Worm (Caenorhabditis elegans) whole organism, L1 larva: ENCODE measurements around the gene rpl-21.

Experiments used
- C04F5.9 ChIP-seq: sonication (generic microtip); optimal IDR thresholded peaks from 2 replicates; lab custom pipeline; 2016; ENCODE audit warnings: missing genetic modification characterization, missing compliant biosample characterization
- C34B4.2 ChIP-seq: sonication (generic microtip); optimal IDR thresholded peaks from 2 replicates; lab custom pipeline; 2017; ENCODE audit warnings: mild to moderate bottlenecking, missing genetic modification characterization, missing compliant biosample characterization
- F16B12.6 ChIP-seq: fragments of 150-350 bp; optimal IDR thresholded peaks from 2 replicates; lab custom pipeline; 2014; ENCODE audit warnings: missing biosample characterization, missing genetic modification characterization
- aha-1 ChIP-seq: fragments of 150-350 bp; optimal IDR thresholded peaks from 2 replicates; lab custom pipeline; 2014; ENCODE audit warnings: missing biosample characterization, missing genetic modification characterization
- alr-1 ChIP-seq: fragments of 200-800 bp; sonication (Bioruptor generic); optimal IDR thresholded peaks from 2 replicates; lab custom pipeline; 2018; ENCODE audit warnings: borderline replicate concordance, mild to moderate bottlenecking, missing genetic modification characterization, missing compliant biosample characterization
- aly-2 ChIP-seq: fragments of 150-350 bp; optimal IDR thresholded peaks from 2 replicates; lab custom pipeline; 2014; ENCODE audit warnings: missing biosample characterization, missing genetic modification characterization
- ama-1 ChIP-seq: fragments of 150-350 bp; optimal IDR thresholded peaks from 2 replicates; lab custom pipeline; 2014
- ceh-82 ChIP-seq, 3 experiments: fragments of 150-350 bp in 1 of 3; sonication (generic microtip) in 2 of 3; optimal IDR thresholded peaks; 2 replicates each; lab custom pipeline; 2014 to 2017; ENCODE audit warnings: missing biosample characterization in 3 of 3, missing genetic modification characterization in 3 of 3
- ceh-90 ChIP-seq: sonication (generic microtip); optimal IDR thresholded peaks from 2 replicates; lab custom pipeline; 2016; ENCODE audit warnings: missing genetic modification characterization, missing compliant biosample characterization
- dpl-1 ChIP-seq, 3 experiments: fragments of 150-350 bp in 2 of 3; sonication (generic microtip) in 1 of 3; optimal IDR thresholded peaks; 2 replicates each; lab custom pipeline; 2014 to 2017; ENCODE audit warnings: missing biosample characterization in 3 of 3, missing genetic modification characterization in 3 of 3, missing genetic modification reagents in 3 of 3
- efl-1 ChIP-seq, 4 experiments: fragments of 150-350 bp; optimal IDR thresholded peaks in 3 of 4; peaks in 1 of 4; 1 replicate in 1 of 4; 2 replicates in 3 of 4; lab custom pipeline; 2014; ENCODE audit warnings: missing biosample characterization in 2 of 4, missing genetic modification characterization in 2 of 4, missing genetic modification reagents in 2 of 4
- efl-3 ChIP-seq: fragments of 200-800 bp; sonication (Bioruptor generic); optimal IDR thresholded peaks from 2 replicates; lab custom pipeline; 2018; ENCODE audit warnings: mild to moderate bottlenecking, missing genetic modification characterization, missing compliant biosample characterization
- egl-13 ChIP-seq: sonication (generic microtip); optimal IDR thresholded peaks from 2 replicates; lab custom pipeline; 2016; ENCODE audit warnings: missing genotype, missing genetic modification reagents, missing genetic modification characterization, missing compliant biosample characterization
- elt-2 ChIP-seq: sonication (generic microtip); optimal IDR thresholded peaks from 2 replicates; lab custom pipeline; 2016; ENCODE audit warnings: missing genetic modification characterization, mild to moderate bottlenecking, inconsistent platforms, missing compliant biosample characterization, missing genetic modification reagents
- elt-3 ChIP-seq, 6 experiments: fragments of 150-350 bp in 1 of 6; sonication (generic microtip); optimal IDR thresholded peaks; 2 replicates each; lab custom pipeline; 2017 to 2018; ENCODE audit warnings: missing biosample characterization in 6 of 6, missing genetic modification characterization in 6 of 6, inconsistent platforms in 1 of 6
- ets-5 ChIP-seq: fragments of 200-800 bp; sonication (Bioruptor generic); IDR thresholded peaks from 2 replicates; pipeline ENCODE4 v1.3.6; 2022; ENCODE audit warnings: missing genetic modification characterization, missing compliant biosample characterization
- grh-1 ChIP-seq: fragments of 200-800 bp; sonication (Bioruptor generic); IDR thresholded peaks from 2 replicates; pipeline ENCODE4 v1.3.6; 2022; ENCODE audit warnings: missing genetic modification reagents, missing genetic modification characterization, missing compliant biosample characterization
- hlh-17 ChIP-seq: fragments of 200-800 bp; sonication (Bioruptor generic); optimal IDR thresholded peaks from 2 replicates; lab custom pipeline; 2018; ENCODE audit warnings: missing genetic modification characterization, mild to moderate bottlenecking, missing compliant biosample characterization, moderate library complexity, borderline replicate concordance
- hpl-2 ChIP-seq: fragments of 150-350 bp; optimal IDR thresholded peaks from 2 replicates; lab custom pipeline; 2014; ENCODE audit warnings: missing biosample characterization, missing genetic modification reagents, missing genetic modification characterization
- isw-1 ChIP-seq: fragments of 200-800 bp; sonication (Bioruptor generic); IDR thresholded peaks from 2 replicates; pipeline ENCODE4 v1.3.6; 2022; ENCODE audit warnings: missing genetic modification characterization, missing compliant biosample characterization
- lin-13 ChIP-seq: fragments of 150-350 bp; optimal IDR thresholded peaks from 2 replicates; lab custom pipeline; 2014; ENCODE audit warnings: missing biosample characterization, missing genetic modification reagents, missing genetic modification characterization
- lin-15B ChIP-seq: fragments of 150-350 bp; sonication (generic microtip); optimal IDR thresholded peaks from 3 replicates; lab custom pipeline; 2014; ENCODE audit warnings: missing biosample characterization, missing genetic modification characterization
- lin-35 ChIP-seq, 2 experiments: fragments of 150-350 bp; optimal IDR thresholded peaks; 2 replicates each; lab custom pipeline; 2014; ENCODE audit warnings: missing biosample characterization in 2 of 2, missing genetic modification characterization in 2 of 2, missing genetic modification reagents in 2 of 2
- lsy-2 ChIP-seq, 2 experiments: fragments of 150-350 bp; optimal IDR thresholded peaks; 2 replicates each; lab custom pipeline; 2014; ENCODE audit warnings: missing biosample characterization in 2 of 2, missing genetic modification characterization in 2 of 2
- mab-9 ChIP-seq: fragments of 200-800 bp; sonication (Bioruptor generic); IDR thresholded peaks from 2 replicates; pipeline ENCODE4 v1.3.6; 2022; ENCODE audit warnings: missing genetic modification reagents, missing genetic modification characterization, missing compliant biosample characterization
- mep-1 ChIP-seq: fragments of 150-350 bp; optimal IDR thresholded peaks from 2 replicates; lab custom pipeline; 2014; ENCODE audit warnings: missing biosample characterization, missing genetic modification characterization
- nhr-11 ChIP-seq: fragments of 150-350 bp; optimal IDR thresholded peaks from 2 replicates; lab custom pipeline; 2014; ENCODE audit warnings: missing biosample characterization, missing genetic modification characterization
- nhr-19 ChIP-seq: fragments of 200-800 bp; sonication (Bioruptor generic); conservative IDR thresholded peaks from 2 replicates; pipeline ENCODE4 v1.3.6; 2022; ENCODE audit warnings: missing genetic modification characterization, missing compliant biosample characterization
- nhr-20 ChIP-seq: sonication (generic microtip); optimal IDR thresholded peaks from 2 replicates; lab custom pipeline; 2016; ENCODE audit warnings: mild to moderate bottlenecking, missing genetic modification characterization, missing compliant biosample characterization
- nhr-28 ChIP-seq: fragments of 150-350 bp; optimal IDR thresholded peaks from 2 replicates; lab custom pipeline; 2014; ENCODE audit warnings: missing biosample characterization, missing genetic modification characterization
- nhr-71 ChIP-seq: sonication (generic microtip); optimal IDR thresholded peaks from 2 replicates; lab custom pipeline; 2016; ENCODE audit warnings: mild to moderate bottlenecking, missing genetic modification characterization, moderate library complexity, missing compliant biosample characterization
- nhr-76 ChIP-seq: sonication (generic microtip); optimal IDR thresholded peaks from 2 replicates; lab custom pipeline; 2017; ENCODE audit warnings: missing biosample characterization, missing genetic modification characterization
- nhr-77 ChIP-seq: fragments of 150-350 bp; optimal IDR thresholded peaks from 2 replicates; lab custom pipeline; 2014; ENCODE audit warnings: missing biosample characterization, missing genetic modification characterization
- nhr-90 ChIP-seq: sonication (generic microtip); optimal IDR thresholded peaks from 2 replicates; lab custom pipeline; 2016; ENCODE audit warnings: mild to moderate bottlenecking, missing genetic modification characterization, missing compliant biosample characterization; ENCODE audit not compliant: poor library complexity
- pag-3 ChIP-seq: sonication (generic microtip); optimal IDR thresholded peaks from 2 replicates; lab custom pipeline; 2017; ENCODE audit warnings: missing genetic modification characterization, mild to moderate bottlenecking, missing compliant biosample characterization, antibody characterized with exemption, borderline replicate concordance; ENCODE audit not compliant: insufficient read depth
- rnt-1 ChIP-seq: sonication (generic microtip); optimal IDR thresholded peaks from 2 replicates; lab custom pipeline; 2016; ENCODE audit warnings: mild to moderate bottlenecking, missing genetic modification characterization, moderate library complexity, missing compliant biosample characterization
- sup-37 ChIP-seq: fragments of 200-800 bp; sonication (Bioruptor generic); optimal IDR thresholded peaks from 2 replicates; lab custom pipeline; 2018; ENCODE audit warnings: mild to moderate bottlenecking, missing genetic modification characterization, missing compliant biosample characterization
- tbx-2 ChIP-seq: sonication (generic microtip); optimal IDR thresholded peaks from 2 replicates; lab custom pipeline; 2016; ENCODE audit warnings: missing genetic modification characterization, missing compliant biosample characterization
- unc-130 ChIP-seq: fragments of 150-350 bp; optimal IDR thresholded peaks from 2 replicates; lab custom pipeline; 2017; ENCODE audit warnings: missing biosample characterization, missing genetic modification characterization, inconsistent platforms
- unc-62 ChIP-seq: fragments of 150-350 bp; optimal IDR thresholded peaks from 2 replicates; lab custom pipeline; 2014; ENCODE audit warnings: missing biosample characterization, missing genetic modification reagents, missing genetic modification characterization
- unc-98 ChIP-seq: fragments of 200-800 bp; sonication (Bioruptor generic); IDR thresholded peaks from 2 replicates; pipeline ENCODE4 v1.3.6; 2022; ENCODE audit warnings: missing genetic modification characterization, missing compliant biosample characterization
- ztf-4 ChIP-seq: fragments of 150-350 bp; optimal IDR thresholded peaks from 2 replicates; lab custom pipeline; 2014; ENCODE audit warnings: missing biosample characterization, missing genetic modification characterization

rpl-21 gene

DNA sequence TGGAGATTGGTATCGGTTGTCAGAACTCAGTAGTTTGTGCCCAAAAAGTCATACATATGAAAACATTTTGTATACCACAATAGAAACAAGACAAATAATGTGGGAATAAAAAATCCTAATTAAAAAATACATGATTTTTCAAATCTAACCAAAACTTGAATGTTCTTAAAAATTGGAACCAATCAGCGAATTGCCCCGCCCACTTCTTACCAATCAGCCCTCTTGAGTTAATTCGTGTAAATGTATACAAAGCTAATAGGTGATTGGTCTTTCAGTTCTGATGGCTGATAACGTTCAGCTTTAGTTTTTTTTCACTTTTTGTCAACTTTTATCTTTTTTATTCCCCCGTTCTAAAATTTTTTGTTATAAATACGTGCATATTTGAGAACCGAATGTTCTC is 45.2 kb upstream of the rpl-21 start:
- no peak for TF ChIP-seq aha-1 (tag; lab: Kevin White, UChicago)
- no peak for TF ChIP-seq hpl-2 (GFP tag; lab: Kevin White, UChicago)
- no peak for TF ChIP-seq unc-62 (GFP tag; lab: Kevin White, UChicago)
- no peak for TF ChIP-seq alr-1 (tag; lab: Kevin White, UChicago)
- no peak for TF ChIP-seq pag-3
- TF ChIP-seq tbx-2 (tag; lab: Kevin White, UChicago) = no peak
- no peak for TF ChIP-seq unc-130 (tag; lab: Kevin White, UChicago)
- no peak for TF ChIP-seq nhr-11
- no peak for TF ChIP-seq grh-1 (GFP tag; lab: Robert Waterston, UW)
- TF ChIP-seq sup-37 (GFP tag; lab: Kevin White, UChicago) = no peak
- no peak for TF ChIP-seq ama-1
- no peak for TF ChIP-seq aly-2 (tag; lab: Kevin White, UChicago)
- TF ChIP-seq mab-9 (GFP tag; lab: Robert Waterston, UW) = no peak
- TF ChIP-seq elt-3 (tag; optimal IDR thresholded peaks at IDR 0.05; lab: Kevin White, UChicago) = no peak
- no peak for TF ChIP-seq dpl-1 (GFP tag; optimal IDR thresholded peaks at IDR 0.05; lab: Kevin White, UChicago)
- TF ChIP-seq mep-1 (tag; lab: Kevin White, UChicago) = no peak

DNA sequence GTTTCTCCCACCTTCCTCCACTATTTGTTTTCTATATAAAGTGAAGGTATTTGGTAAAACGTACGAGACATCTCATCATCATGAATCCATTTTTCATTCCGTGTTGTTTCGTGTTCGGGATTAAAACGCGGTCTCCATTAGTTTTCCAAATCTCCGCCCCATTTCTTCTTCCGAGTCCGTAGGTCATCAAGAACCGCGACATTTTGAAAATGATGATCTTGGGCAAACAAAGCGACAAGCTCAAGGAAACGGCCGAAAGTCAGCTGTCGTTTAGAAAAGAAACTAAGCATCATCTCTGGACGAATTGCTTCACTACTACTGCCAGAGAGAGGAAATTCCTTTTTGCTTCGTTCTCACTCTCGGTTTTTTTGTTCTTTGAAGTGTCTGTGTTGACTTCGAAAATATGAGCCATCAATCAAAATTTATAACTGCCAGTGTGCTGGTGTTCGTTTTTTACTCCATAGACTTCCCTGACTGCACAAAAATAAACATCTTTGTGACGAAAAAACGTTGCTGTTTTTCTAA is 42.6 kb upstream of the rpl-21 start:
- TF ChIP-seq lsy-2 (tag; optimal IDR thresholded peaks at IDR 0.05; lab: Kevin White, UChicago) = peak in 1 of 2 experiments; percentile 12
- TF ChIP-seq nhr-19 (GFP tag; lab: Robert Waterston, UW) = peak; percentile 18
- TF ChIP-seq nhr-90 = no peak
- TF ChIP-seq C04F5.9 = no peak
- TF ChIP-seq rnt-1 (tag; lab: Kevin White, UChicago) = peak; percentile 28
- peak; percentile 16 for TF ChIP-seq nhr-71 (tag; lab: Kevin White, UChicago)
- no peak for TF ChIP-seq nhr-28
- peak; percentile 80 for TF ChIP-seq aly-2 (tag; lab: Kevin White, UChicago)
- TF ChIP-seq mab-9 (GFP tag; lab: Robert Waterston, UW) = no peak

DNA sequence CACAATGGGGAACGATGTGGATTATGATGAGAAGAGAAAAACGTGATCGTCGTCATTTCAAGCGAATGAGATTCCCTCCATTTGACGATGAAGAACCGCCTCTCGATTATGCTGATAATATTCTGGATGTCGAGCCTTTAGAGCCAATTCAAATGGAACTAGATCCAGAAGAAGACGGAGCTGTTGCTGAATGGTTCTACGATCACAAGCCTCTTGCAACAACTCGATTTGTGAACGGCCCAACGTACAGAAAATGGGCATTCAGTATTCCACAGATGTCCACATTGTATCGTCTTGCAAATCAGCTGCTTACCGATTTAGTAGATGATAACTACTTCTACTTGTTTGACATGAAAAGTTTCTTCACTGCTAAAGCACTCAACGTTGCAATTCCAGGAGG is 34.7 kb upstream of the rpl-21 start:
- no peak for TF ChIP-seq efl-1 (optimal IDR thresholded peaks at IDR 0.05; lab: Kevin White, UChicago)
- peak in 1 of 2 experiments; percentile 41 for TF ChIP-seq efl-1 (GFP tag; optimal IDR thresholded peaks at IDR 0.05 in 1 of 2; lab: Kevin White, UChicago)
- TF ChIP-seq lin-35 (GFP tag; optimal IDR thresholded peaks at IDR 0.05; lab: Kevin White, UChicago) = no peak
- no peak for TF ChIP-seq efl-3 (GFP tag; lab: Kevin White, UChicago)
- TF ChIP-seq nhr-76 (tag; lab: Kevin White, UChicago) = no peak
- TF ChIP-seq mep-1 (tag; lab: Kevin White, UChicago) = no peak
- peak; percentile 71 for TF ChIP-seq alr-1 (tag; lab: Kevin White, UChicago)

DNA sequence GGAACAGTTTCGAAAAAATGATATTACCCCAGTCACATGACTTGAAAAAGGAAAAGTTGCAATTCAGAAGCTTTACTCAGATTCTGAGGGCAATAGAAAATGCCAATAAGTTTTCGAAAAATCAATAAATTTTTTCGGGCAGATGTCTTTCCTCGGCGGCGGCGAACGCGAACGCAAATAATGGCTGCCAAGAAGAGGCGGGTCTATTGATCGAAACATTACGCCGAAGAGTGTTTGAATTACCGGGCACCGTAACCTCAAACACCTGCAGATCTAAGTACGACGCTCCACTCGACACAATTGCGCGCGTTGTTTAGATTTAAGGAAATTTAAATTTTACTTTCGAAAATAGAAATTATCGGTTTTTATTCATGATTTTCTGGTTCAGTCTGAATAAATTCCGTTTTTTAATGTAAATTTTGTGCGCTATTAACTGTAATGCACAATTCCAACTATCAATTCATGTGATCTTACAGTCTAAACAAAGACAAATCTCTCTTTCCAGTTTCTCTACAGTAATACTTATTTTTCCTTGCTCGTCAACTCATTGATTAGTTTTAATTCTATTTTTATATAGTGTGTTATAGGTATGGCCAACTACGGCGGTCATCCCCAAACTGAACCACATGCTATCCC is 33.9 kb upstream of the rpl-21 start, which contains the start of gene prp-8:
Gene prp-8 (plus strand): TSS at position 586 of the 636 bp plus-strand sequence.
- TF ChIP-seq pag-3 = peak; percentile 62
- peak in 3 of 6 experiments; percentile 67 to 81 (median 75) for TF ChIP-seq elt-3 (tag; optimal IDR thresholded peaks at IDR 0.05; lab: Kevin White, UChicago)
- peak; percentile 90 for TF ChIP-seq nhr-20 (tag; lab: Kevin White, UChicago)
- peak; percentile 33 for TF ChIP-seq elt-2
- TF ChIP-seq ets-5 (GFP tag; lab: Robert Waterston, UW) = no peak
- no peak for TF ChIP-seq alr-1 (tag; lab: Kevin White, UChicago)
- TF ChIP-seq lsy-2 (tag; optimal IDR thresholded peaks at IDR 0.05; lab: Kevin White, UChicago) = peak; percentile 99
- peak; percentile 70 for TF ChIP-seq F16B12.6 (tag; lab: Kevin White, UChicago)
- no peak for TF ChIP-seq C34B4.2 (tag; lab: Kevin White, UChicago)
- peak; percentile 89 for TF ChIP-seq isw-1
- TF ChIP-seq hlh-17 (GFP tag; lab: Kevin White, UChicago) = no peak
- peak; percentile 92 to 95 (median 93) for TF ChIP-seq dpl-1 (GFP tag; optimal IDR thresholded peaks at IDR 0.05; lab: Kevin White, UChicago)
- peak; percentile 89 for TF ChIP-seq lin-15B (tag; lab: Kevin White, UChicago)
- no peak for TF ChIP-seq ceh-90
- peak; percentile 85 for TF ChIP-seq nhr-77 (tag; lab: Kevin White, UChicago)
- peak; percentile 82 to 96 (median 89) for TF ChIP-seq ceh-82 (tag; optimal IDR thresholded peaks at IDR 0.05; lab: Kevin White, UChicago)
- TF ChIP-seq unc-130 (tag; lab: Kevin White, UChicago) = peak; percentile 99
- peak; percentile 91 for TF ChIP-seq rnt-1 (tag; lab: Kevin White, UChicago)
- TF ChIP-seq egl-13 = peak; percentile 68
- TF ChIP-seq tbx-2 (tag; lab: Kevin White, UChicago) = peak; percentile 88
- peak; percentile 42 for TF ChIP-seq aly-2 (tag; lab: Kevin White, UChicago)
- peak; percentile 69 for TF ChIP-seq ztf-4 (tag; lab: Kevin White, UChicago)
- TF ChIP-seq aha-1 (tag; lab: Kevin White, UChicago) = no peak
- TF ChIP-seq lin-35 (GFP tag; optimal IDR thresholded peaks at IDR 0.05; lab: Kevin White, UChicago) = peak; percentile 95
- no peak for TF ChIP-seq unc-98 (GFP tag; lab: Robert Waterston, UW)
- peak; percentile 88 for TF ChIP-seq lin-13 (GFP tag; lab: Kevin White, UChicago)
- peak; percentile 66 for TF ChIP-seq sup-37 (GFP tag; lab: Kevin White, UChicago)
